Worm (Caenorhabditis elegans): ENCODE data around the gene ads-1.
A peak's percentile ranks its signal among the peaks of the same experiment; 100 is the strongest.

The ads-1 gene

DNA sequence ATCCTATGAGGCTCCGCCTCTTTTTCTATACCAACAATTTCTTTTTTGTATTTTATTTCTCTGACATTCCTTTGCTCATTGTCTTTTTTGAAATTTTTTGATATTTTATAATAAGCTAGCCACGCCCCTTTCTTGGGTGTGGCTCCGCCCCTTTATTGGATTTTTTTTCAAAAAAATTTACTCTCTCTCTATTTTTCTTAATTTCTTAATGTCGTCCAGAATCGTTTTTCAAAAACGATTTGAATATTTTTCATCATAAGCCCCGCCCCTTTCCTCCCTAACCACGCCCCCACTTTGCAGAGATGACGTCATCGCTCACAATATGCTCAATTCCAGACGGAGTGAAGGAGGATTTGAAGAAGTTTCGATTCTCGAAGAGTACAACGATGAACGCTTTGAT lies 16.8 kb upstream of the ads-1 start, which contains the start of gene Y50D7A.10:
Gene Y50D7A.10, plus strand, starts transcription at position 301 of the 400 bp plus-strand sequence.
- TF ChIP-seq let-526 (GFP tag; IDR thresholded peaks at IDR 0.05) (no peak), C06A6.2 (GFP tag; conservative IDR thresholded peaks at IDR 0.05) (no peak), zim-3 (tag; optimal IDR thresholded peaks at IDR 0.05) (no peak)

DNA sequence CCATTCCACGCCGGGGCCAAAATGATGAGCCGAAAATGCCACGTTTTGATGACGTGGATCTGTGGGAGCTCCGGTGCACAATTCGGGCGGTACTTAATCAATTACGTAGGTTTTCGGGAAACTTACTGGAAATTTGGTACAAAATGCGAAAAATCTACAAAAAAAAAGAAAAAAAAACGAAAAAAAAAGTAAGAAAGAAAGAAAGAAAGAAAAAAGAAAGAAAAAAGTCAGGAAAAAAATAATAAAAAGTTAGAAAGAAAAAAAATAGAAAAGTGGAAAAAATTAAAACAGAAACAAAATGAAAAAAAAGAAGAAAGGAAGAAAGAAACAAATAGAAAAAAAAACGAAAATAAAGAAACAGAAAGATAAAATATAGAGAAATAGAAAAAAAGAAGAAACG lies 14.5 kb upstream of the ads-1 start:
- TF ChIP-seq ceh-100 (GFP tag; IDR thresholded peaks at IDR 0.05): no peak
- TF ChIP-seq ets-4 (GFP tag; optimal IDR thresholded peaks at IDR 0.05): no peak

ce11 chrIII:311174-311573 lies 12.8 kb upstream of the ads-1 start:
- TF ChIP-seq mxl-1 (tag; optimal IDR thresholded peaks at IDR 0.05) (no peak), nhr-27 (tag; optimal IDR thresholded peaks at IDR 0.05) (no peak), C06A6.2 (GFP tag; conservative IDR thresholded peaks at IDR 0.05) (no peak), madf-3 (GFP tag; IDR thresholded peaks at IDR 0.05) (no peak), cebp-1 (GFP tag; IDR thresholded peaks at IDR 0.05) (no peak), cebp-1 (tag; optimal IDR thresholded peaks at IDR 0.05) (no peak), F52B5.7 (tag; optimal IDR thresholded peaks at IDR 0.05) (no peak), lin-54 (GFP tag; optimal IDR thresholded peaks at IDR 0.05) (no peak), dox-1 (GFP tag; IDR thresholded peaks at IDR 0.05) (no peak), Y79H2A.3 (GFP tag; conservative IDR thresholded peaks at IDR 0.05) (no peak), snpc-4 (GFP tag; optimal IDR thresholded peaks at IDR 0.05) (no peak), snpc-4 (tag; optimal IDR thresholded peaks at IDR 0.05) (no peak), snpc-1.1 (tag; optimal IDR thresholded peaks at IDR 0.05; ENCODE audit: insufficient read depth) (no peak), bed-2 (GFP tag; IDR thresholded peaks at IDR 0.05) (no peak), ceh-79 (tag; optimal IDR thresholded peaks at IDR 0.05) (no peak), aptf-3 (GFP tag; IDR thresholded peaks at IDR 0.05) (no peak), rcor-1 (GFP tag; IDR thresholded peaks at IDR 0.05) (no peak), xnd-1 (tag; optimal IDR thresholded peaks at IDR 0.05) (peak; percentile 64), madf-6 (GFP tag; IDR thresholded peaks at IDR 0.05) (peak; percentile 88), tlf-1 (GFP tag; optimal IDR thresholded peaks at IDR 0.05) (no peak), efl-1 (GFP tag; optimal IDR thresholded peaks at IDR 0.05) (peak; percentile 16), dpff-1 (tag; optimal IDR thresholded peaks at IDR 0.05) (no peak), die-1 (tag; optimal IDR thresholded peaks at IDR 0.05) (no peak), Y67H2A.10 (GFP tag; conservative IDR thresholded peaks at IDR 0.05) (no peak), sptf-2 (GFP tag; optimal IDR thresholded peaks at IDR 0.05) (no peak), lsl-1 (GFP tag; optimal IDR thresholded peaks at IDR 0.05) (peak; percentile 28), B0019.2 (GFP tag; conservative IDR thresholded peaks at IDR 0.05) (no peak), lag-1 (GFP tag; IDR thresholded peaks at IDR 0.05) (no peak), B0261.1 (tag; optimal IDR thresholded peaks at IDR 0.05) (no peak), hmg-20 (GFP tag; IDR thresholded peaks at IDR 0.05) (no peak), C17E4.6 (GFP tag; IDR thresholded peaks at IDR 0.05) (no peak), K12H6.12 (tag; optimal IDR thresholded peaks at IDR 0.05) (no peak), mel-28 (tag; optimal IDR thresholded peaks at IDR 0.05; ENCODE audit: borderline replicate concordance) (no peak), hrde-1 (tag; optimal IDR thresholded peaks at IDR 0.05; ENCODE audit: borderline replicate concordance) (no peak), egrh-3 (GFP tag; IDR thresholded peaks at IDR 0.05) (no peak), madf-8 (GFP tag; conservative IDR thresholded peaks at IDR 0.05) (peak; percentile 77), dpl-1 (GFP tag; optimal IDR thresholded peaks at IDR 0.05) (no peak), nfya-2 (GFP tag; IDR thresholded peaks at IDR 0.05) (no peak), unc-130 (GFP tag; optimal IDR thresholded peaks at IDR 0.05) (no peak), madf-10 (tag; optimal IDR thresholded peaks at IDR 0.05) (no peak), hsf-1 (GFP tag; IDR thresholded peaks at IDR 0.05) (no peak), nhr-179 (tag; optimal IDR thresholded peaks at IDR 0.05) (no peak)
